Worm (Caenorhabditis elegans) whole organism, L4 larva: ENCODE measurements around the gene tnc-2.

ENCODE experiments used
- F44E2.7 ChIP-seq: fragments of 200-800 bp; sonication (Bioruptor generic); IDR thresholded peaks from 2 replicates; pipeline ENCODE4 v2.1.2; 2022; ENCODE audit warnings: missing genetic modification characterization, missing compliant biosample characterization
- ZK546.5 ChIP-seq, 2 experiments: sonication (generic microtip); optimal IDR thresholded peaks; 2 replicates each; lab custom pipeline; 2017; ENCODE audit warnings: missing biosample characterization in 2 of 2, missing genetic modification characterization in 2 of 2
- jun-1 ChIP-seq: fragments of 150-350 bp; optimal IDR thresholded peaks from 2 replicates; lab custom pipeline; 2014; ENCODE audit warnings: missing biosample characterization, missing genetic modification reagents, missing genetic modification characterization
- nhr-41 ChIP-seq: fragments of 200-800 bp; sonication (Bioruptor generic); IDR thresholded peaks from 2 replicates; pipeline ENCODE4 v1.3.6; 2022; ENCODE audit warnings: missing genetic modification reagents, missing genetic modification characterization, missing compliant biosample characterization
- rbr-2 ChIP-seq: sonication (generic microtip); optimal IDR thresholded peaks from 2 replicates; lab custom pipeline; 2016; ENCODE audit warnings: missing genotype, missing genetic modification characterization, missing compliant biosample characterization
- snpc-4 ChIP-seq: fragments of 150-350 bp; optimal IDR thresholded peaks from 2 replicates; lab custom pipeline; 2014; ENCODE audit warnings: missing biosample characterization, missing genetic modification characterization
- vab-7 ChIP-seq: fragments of 200-800 bp; sonication (Bioruptor generic); IDR thresholded peaks from 2 replicates; pipeline ENCODE4 v1.3.6; 2022; ENCODE audit warnings: missing genetic modification reagents, missing genetic modification characterization, missing compliant biosample characterization

DNA sequence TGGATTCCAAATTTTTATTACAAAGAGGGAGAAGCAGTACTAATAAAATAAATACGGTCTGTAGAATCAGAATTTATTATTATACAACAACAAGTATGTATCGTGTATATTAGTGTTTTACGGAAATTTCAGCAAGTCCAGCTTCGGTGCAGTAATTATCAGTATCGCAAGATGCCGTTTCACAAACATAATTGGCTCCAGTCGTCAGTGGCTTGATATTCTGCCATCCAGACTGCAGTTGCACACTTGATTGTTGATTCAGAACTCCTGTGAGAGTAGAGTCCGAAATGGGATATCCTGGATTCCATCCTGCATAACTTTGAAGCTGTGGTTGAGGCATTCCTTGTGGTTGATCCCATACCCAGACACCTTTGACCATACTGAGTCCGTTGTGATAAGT is 13.4 kb downstream of the tnc-2 start:
- TF ChIP-seq rbr-2 (tag; lab: Kevin White, UChicago) (no peak), snpc-4 (tag; lab: Kevin White, UChicago) (no peak), nhr-41 (GFP tag; lab: Robert Waterston, UW) (no peak), ZK546.5 (tag; optimal IDR thresholded peaks at IDR 0.05; lab: Kevin White, UChicago) (no peak), jun-1 (tag; lab: Kevin White, UChicago) (no peak), vab-7 (no peak), F44E2.7 (GFP tag; lab: Robert Waterston, UW) (no peak)
